Worm (Caenorhabditis elegans): ENCODE data around the gene nspd-4.

The nspd-4 gene

DNA sequence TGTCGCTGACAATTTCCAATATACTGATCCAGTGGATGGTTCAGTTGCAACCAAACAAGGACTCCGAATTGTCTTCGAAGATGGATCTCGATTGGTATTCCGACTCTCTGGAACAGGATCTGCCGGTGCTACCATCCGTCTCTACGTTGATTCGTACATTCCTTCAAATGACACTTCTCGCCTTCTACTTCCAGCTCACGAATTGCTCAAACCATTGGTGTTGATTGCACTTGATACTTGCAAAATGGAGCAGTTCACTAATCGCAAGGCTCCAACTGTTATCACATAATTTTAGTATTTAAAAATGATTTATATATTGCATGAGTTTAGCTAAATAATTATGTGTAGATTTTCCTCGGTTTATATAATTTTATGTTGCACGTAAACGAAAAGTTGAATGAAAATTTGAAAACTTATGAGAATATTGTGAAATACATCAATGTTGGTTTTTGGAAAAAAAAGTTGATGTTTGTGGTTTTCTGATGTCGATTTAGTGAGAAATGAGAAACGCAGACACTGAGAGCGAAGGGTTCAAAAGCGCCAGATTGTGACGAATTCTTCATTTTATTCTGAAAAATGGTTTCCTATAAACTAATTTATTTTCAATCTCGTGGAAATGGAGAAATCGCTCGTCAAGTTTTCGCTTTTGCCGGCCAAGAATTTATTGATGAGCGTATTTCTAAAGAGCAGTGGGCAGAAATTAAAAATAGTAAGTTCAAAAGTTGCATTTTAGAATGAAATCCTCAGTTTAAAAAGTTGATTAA is 48.8 kb downstream of the nspd-4 start, which contains the start of gene gst-9 (continued):
- TF ChIP-seq lin-26 (GFP tag; IDR thresholded peaks at IDR 0.05) (0 out of 2 replicates have a peak, but pooled peaks have one; percentile 50), chd-7 (tag; optimal IDR thresholded peaks at IDR 0.05) (peak; percentile 28), lsy-27 (tag; optimal IDR thresholded peaks at IDR 0.05; ENCODE audit: borderline replicate concordance, insufficient read depth) (no peak), ekl-4 (GFP tag; IDR thresholded peaks at IDR 0.05) (peak; percentile 71; the same call in 1 of the 2 replicates), lir-1 (GFP tag; conservative IDR thresholded peaks at IDR 0.05) (no peak), egl-44 (GFP tag; IDR thresholded peaks at IDR 0.05) (no peak), nhr-90 (tag; optimal IDR thresholded peaks at IDR 0.05) (peak; percentile 36), ztf-6 (GFP tag; IDR thresholded peaks at IDR 0.05) (no peak), unc-62 (GFP tag; optimal IDR thresholded peaks at IDR 0.05) (no peak), repo-1 (tag; optimal IDR thresholded peaks at IDR 0.05) (peak; percentile 83), lin-40 (tag; optimal IDR thresholded peaks at IDR 0.05) (peak; percentile 44), B0336.3 (GFP tag; IDR thresholded peaks at IDR 0.05) (peak; percentile 69), hrde-1 (tag; optimal IDR thresholded peaks at IDR 0.05; ENCODE audit: borderline replicate concordance) (no peak), akir-1 (GFP tag; optimal IDR thresholded peaks at IDR 0.05) (no peak)
